Fruit fly (Drosophila melanogaster): ENCODE results near the gene Oseg5.

Oseg5 gene

DNA sequence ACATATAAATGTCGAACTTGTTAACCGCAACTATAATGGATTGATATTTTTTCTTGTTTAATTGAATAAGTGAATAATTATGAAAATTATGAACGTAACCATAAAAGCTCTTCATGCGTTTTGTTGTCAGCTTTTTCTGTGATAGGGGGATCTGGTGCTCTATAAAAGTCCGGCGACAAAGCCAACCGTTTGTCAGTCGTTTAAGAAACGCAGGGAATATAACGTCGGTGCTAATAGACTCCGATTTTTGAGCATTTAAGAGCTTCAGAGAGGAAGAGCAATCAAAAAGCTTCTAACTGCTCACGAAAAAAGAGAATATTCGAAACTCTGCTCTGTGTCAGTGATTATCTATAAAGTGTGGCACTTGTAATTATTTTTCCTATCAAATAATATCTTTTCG is 4.6 kb downstream of the Oseg5 start, which contains the start of gene CG31674 (continued):
- TF ChIP-seq CG14860 (GFP tag; IDR thresholded peaks at IDR 0.05; ENCODE audit: partially characterized antibody) (no peak), CG11093 (GFP tag; IDR thresholded peaks at IDR 0.05) (no peak), CG10654 (GFP tag; optimal IDR thresholded peaks at IDR 0.05) (no peak), Neu2 (GFP tag; optimal IDR thresholded peaks at IDR 0.05; ENCODE audit: borderline replicate concordance) (no peak), az2 (GFP tag; optimal IDR thresholded peaks at IDR 0.05) (no peak), Rx (GFP tag; IDR thresholded peaks at IDR 0.05) (no peak), zfh1 (GFP tag; IDR thresholded peaks at IDR 0.05) (no peak), CG7987 (GFP tag; optimal IDR thresholded peaks at IDR 0.05) (no peak), Blimp-1 (GFP tag; optimal IDR thresholded peaks at IDR 0.05) (no peak), CG4360 (GFP tag; IDR thresholded peaks at IDR 0.05) (no peak), Sry-β (GFP tag; optimal IDR thresholded peaks at IDR 0.05) (no peak), lilli (GFP tag; optimal IDR thresholded peaks at IDR 0.05) (no peak), Hr78 (GFP tag; optimal IDR thresholded peaks at IDR 0.05) (no peak), peb (GFP tag; IDR thresholded peaks at IDR 0.05) (no peak), wdn (GFP tag; IDR thresholded peaks at IDR 0.05) (no peak), z (GFP tag; IDR thresholded peaks at IDR 0.05) (no peak), Camta (GFP tag; optimal IDR thresholded peaks at IDR 0.05) (no peak), CG3407 (GFP tag; optimal IDR thresholded peaks at IDR 0.05) (no peak), esg (GFP tag; conservative IDR thresholded peaks at IDR 0.05) (no peak), stc (GFP tag; IDR thresholded peaks at IDR 0.05) (no peak), CG14667 (GFP tag; IDR thresholded peaks at IDR 0.05) (no peak), CG11696 (GFP tag; IDR thresholded peaks at IDR 0.05) (peak; percentile 33; the same call in 1 of the 2 replicates), CG5245 (GFP tag; optimal IDR thresholded peaks at IDR 0.05) (no peak), cas (GFP tag; IDR thresholded peaks at IDR 0.05) (no peak), bowl (GFP tag; IDR thresholded peaks at IDR 0.05) (no peak), Nf-YC (tag; optimal IDR thresholded peaks at IDR 0.05) (peak; percentile 31), CG34224 (GFP tag; IDR thresholded peaks at IDR 0.05; ENCODE audit: partially characterized antibody) (peak; percentile 32; the same call in 1 of the 3 replicates), CG16813 (GFP tag; IDR thresholded peaks at IDR 0.05; ENCODE audit: partially characterized antibody) (no peak), CG3065 (GFP tag; optimal IDR thresholded peaks at IDR 0.05) (no peak), C15 (GFP tag; IDR thresholded peaks at IDR 0.05) (no peak), Hmx (GFP tag; optimal IDR thresholded peaks at IDR 0.05) (no peak), CG32772 (GFP tag; IDR thresholded peaks at IDR 0.05) (no peak), Oaz (GFP tag; IDR thresholded peaks at IDR 0.05) (no peak), hb (GFP tag; IDR thresholded peaks at IDR 0.05; ENCODE audit: partially characterized antibody) (no peak), h (optimal IDR thresholded peaks at IDR 0.05) (no peak), Dip3 (GFP tag; optimal IDR thresholded peaks at IDR 0.05) (no peak), CG10147 (GFP tag; optimal IDR thresholded peaks at IDR 0.05) (no peak), prd (optimal IDR thresholded peaks at IDR 0.05) (no peak), prd (GFP tag; IDR thresholded peaks at IDR 0.05) (no peak), CG8290 (GFP tag; optimal IDR thresholded peaks at IDR 0.05) (no peak), CG8290 (tag; optimal IDR thresholded peaks at IDR 0.05) (peak in 1 of 2 experiments; percentile 19), ac (GFP tag; optimal IDR thresholded peaks at IDR 0.05) (no peak), CG6254 (GFP tag; optimal IDR thresholded peaks at IDR 0.05) (no peak), cwo (GFP tag; optimal IDR thresholded peaks at IDR 0.05) (no peak), D (optimal IDR thresholded peaks at IDR 0.05) (no peak), D (GFP tag; optimal IDR thresholded peaks at IDR 0.05) (no peak), ATbp (GFP tag; optimal IDR thresholded peaks at IDR 0.05) (no peak), dati (GFP tag; IDR thresholded peaks at IDR 0.05) (no peak), CG10366 (GFP tag; IDR thresholded peaks at IDR 0.05) (no peak), CG9727 (GFP tag; optimal IDR thresholded peaks at IDR 0.05) (no peak), danr (GFP tag; IDR thresholded peaks at IDR 0.05) (no peak), Dfd (GFP tag; optimal IDR thresholded peaks at IDR 0.05) (no peak), unpg (GFP tag; optimal IDR thresholded peaks at IDR 0.05) (no peak)

Measured in whole organism, embryonic.